Worm (Caenorhabditis elegans): Measurements from ENCODE around the gene C47A4.1.

C47A4.1 gene

ce11 chrIV:13695302-13695701 lies 20.9 kb downstream of the C47A4.1 start:
- TF ChIP-seq K09A11.1 (tag; optimal IDR thresholded peaks at IDR 0.05; ENCODE audit: insufficient read depth), result no peak

DNA sequence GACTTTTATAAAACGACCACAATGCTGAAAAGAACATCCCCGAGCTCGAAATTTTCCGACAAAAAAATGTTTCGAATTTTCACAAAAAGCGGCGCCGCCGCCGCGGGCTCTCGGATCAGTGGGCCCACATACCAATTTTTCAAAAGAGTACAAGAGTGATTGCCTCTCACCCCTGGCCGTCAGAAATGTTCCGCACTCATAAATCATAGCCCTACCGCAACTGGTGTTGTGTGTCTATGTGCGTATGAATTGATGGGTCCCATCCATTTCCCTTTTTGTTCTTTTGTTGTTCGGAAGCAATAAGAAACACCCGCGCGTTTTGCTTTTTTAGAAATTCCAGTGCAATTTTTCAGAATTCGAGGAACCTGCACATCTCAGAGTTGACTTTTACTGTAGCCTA lies 21.6 kb downstream of the C47A4.1 start:
- TF ChIP-seq gmeb-2 (tag; optimal IDR thresholded peaks at IDR 0.05), result no peak
- peak; percentile 92 for TF ChIP-seq unc-55 (GFP tag; optimal IDR thresholded peaks at IDR 0.05)
- TF ChIP-seq Y22D7AL.16 (tag; optimal IDR thresholded peaks at IDR 0.05), result no peak
- no peak for TF ChIP-seq ceh-18 (tag; optimal IDR thresholded peaks at IDR 0.05)

DNA sequence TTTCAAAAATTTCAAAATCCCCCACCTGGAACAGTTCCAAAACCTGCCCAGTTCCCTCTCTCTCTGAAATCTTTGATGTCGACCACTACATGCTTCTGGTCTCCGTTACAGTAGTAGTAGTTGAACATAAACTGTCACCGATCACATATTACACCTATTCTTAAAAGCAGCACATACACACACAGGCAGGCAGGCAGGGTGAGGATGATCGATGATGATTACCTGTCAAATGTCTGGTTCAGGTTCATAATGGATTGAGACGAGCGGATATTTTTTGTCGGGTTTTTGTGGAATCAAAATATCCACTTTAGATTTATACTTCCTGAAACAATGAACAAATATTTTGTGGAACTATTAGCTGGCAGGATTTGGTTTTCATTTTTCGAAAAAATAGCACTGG lies 22.2 kb downstream of the C47A4.1 start:
- TF ChIP-seq pqm-1 (tag; optimal IDR thresholded peaks at IDR 0.05) (no peak), unc-55 (GFP tag; optimal IDR thresholded peaks at IDR 0.05) (peak; percentile 98)

- TF ChIP-seq pha-4 (tag; optimal IDR thresholded peaks at IDR 0.05) (no peak), hlh-6 (tag; optimal IDR thresholded peaks at IDR 0.05) (no peak), K02D7.2 (tag; optimal IDR thresholded peaks at IDR 0.05) (no peak), ceh-14 (tag; optimal IDR thresholded peaks at IDR 0.05) (no peak), ceh-6 (GFP tag; optimal IDR thresholded peaks at IDR 0.05) (no peak), ceh-48 (tag; optimal IDR thresholded peaks at IDR 0.05) (no peak), Y22D7AL.16 (tag; optimal IDR thresholded peaks at IDR 0.05) (no peak), sox-2 (GFP tag; IDR thresholded peaks at IDR 0.05) (no peak), eyg-1 (tag; optimal IDR thresholded peaks at IDR 0.05) (no peak), ahr-1 (tag; optimal IDR thresholded peaks at IDR 0.05) (no peak), unc-55 (GFP tag; optimal IDR thresholded peaks at IDR 0.05) (no peak), nhr-232 (tag; optimal IDR thresholded peaks at IDR 0.05) (no peak), pros-1 (tag; optimal IDR thresholded peaks at IDR 0.05) (no peak), lim-6 (tag; optimal IDR thresholded peaks at IDR 0.05) (no peak), hlh-30 (tag; optimal IDR thresholded peaks at IDR 0.05; ENCODE audit: insufficient read depth) (no peak), dve-1 (tag; optimal IDR thresholded peaks at IDR 0.05) (no peak)
Measured at ce11 chrIV:13692522-13692921, 23.7 kb downstream of the C47A4.1 start.

- TF ChIP-seq pha-2 (tag; optimal IDR thresholded peaks at IDR 0.05), result no peak
- peak; percentile 92 for TF ChIP-seq unc-55 (GFP tag; optimal IDR thresholded peaks at IDR 0.05)
- no peak for TF ChIP-seq ceh-2 (tag; optimal IDR thresholded peaks at IDR 0.05)
- no peak for TF ChIP-seq sox-4 (tag; optimal IDR thresholded peaks at IDR 0.05)
- no peak for TF ChIP-seq dve-1 (tag; optimal IDR thresholded peaks at IDR 0.05)
- TF ChIP-seq ceh-45 (GFP tag; IDR thresholded peaks at IDR 0.05), result no peak
Measured at ce11 chrIV:13689302-13689880, 26.8 kb downstream of the C47A4.1 start, which contains the start of gene T23G4.2. TSS of gene T23G4.2 (minus strand) at chrIV:13689556.

DNA sequence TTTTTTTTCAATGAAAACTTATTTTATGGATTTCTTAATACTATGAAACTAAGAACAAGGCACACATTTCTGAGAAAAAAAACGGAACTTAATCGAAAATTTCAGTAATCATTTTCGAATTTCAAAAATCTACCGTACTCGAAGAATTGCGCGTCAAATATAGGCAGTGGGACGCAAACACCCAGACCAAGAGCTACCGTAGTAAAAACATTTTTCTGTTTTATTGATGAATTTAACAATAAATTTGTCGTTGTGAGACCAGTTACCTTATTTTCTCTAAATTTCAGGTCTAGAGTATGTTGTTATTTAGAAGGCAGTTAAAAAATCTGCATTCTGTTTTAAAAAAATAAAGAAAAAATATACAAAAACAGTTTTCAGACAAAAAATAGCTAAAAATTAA lies 28.5 kb downstream of the C47A4.1 start:
- no peak for TF ChIP-seq sdc-2 (tag; optimal IDR thresholded peaks at IDR 0.05)
- TF ChIP-seq ttx-3 (tag; optimal IDR thresholded peaks at IDR 0.05), result no peak
- no peak for TF ChIP-seq fkh-6 (tag; optimal IDR thresholded peaks at IDR 0.05)
- no peak for TF ChIP-seq unc-3 (GFP tag; conservative IDR thresholded peaks at IDR 0.05)
- no peak for TF ChIP-seq unc-3 (tag; optimal IDR thresholded peaks at IDR 0.05)
- TF ChIP-seq ama-1 (optimal IDR thresholded peaks at IDR 0.05), result no peak
- no peak for TF ChIP-seq syd-9 (tag; optimal IDR thresholded peaks at IDR 0.05)
- no peak for TF ChIP-seq ceh-19 (GFP tag; optimal IDR thresholded peaks at IDR 0.05)
- TF ChIP-seq ceh-6 (GFP tag; optimal IDR thresholded peaks at IDR 0.05), result no peak

Measured in whole organism, late embryonic.